Worm (Caenorhabditis elegans) whole organism, dauer: Measurements from ENCODE around the gene nfi-1.

Experiments used
- unc-62 ChIP-seq: sonication (generic microtip); optimal IDR thresholded peaks from 2 replicates; lab custom pipeline; 2017; ENCODE audit warnings: missing biosample characterization, missing genetic modification reagents, missing genetic modification characterization

The nfi-1 gene

ce11 chrII:7537603-7538230 lies at the start of gene nfi-1:
TSS of gene nfi-1 (plus strand) at chrII:7538180.
- TF ChIP-seq unc-62: no peak

- no peak for TF ChIP-seq unc-62
Measured at ce11 chrII:7489605-7490004, 48.4 kb upstream of the nfi-1 start, which contains the start of gene D1022.9. TSS of gene D1022.9 (minus strand) at chrII:7489705.

- TF ChIP-seq unc-62: no peak
Measured at ce11 chrII:7493599-7493998, 44.4 kb upstream of the nfi-1 start, which contains the start of gene nas-23. TSS of gene nas-23 (minus strand) at chrII:7493699.

- TF ChIP-seq unc-62: no peak
Measured at ce11 chrII:7494155-7494554, 43.8 kb upstream of the nfi-1 start, which contains the start of gene R10H1.1. TSS of gene R10H1.1 (plus strand) at chrII:7494455.

- TF ChIP-seq unc-62: no peak
Measured at ce11 chrII:7496070-7496469, 41.9 kb upstream of the nfi-1 start, which contains the start of gene spi-1. TSS of gene spi-1 (plus strand) at chrII:7496247.

ce11 chrII:7499390-7499789 lies 38.6 kb upstream of the nfi-1 start, which contains the start of gene srab-14:
TSS of gene srab-14 (minus strand) at chrII:7499490.
- TF ChIP-seq unc-62: no peak

ce11 chrII:7505005-7505404 lies 33.0 kb upstream of the nfi-1 start, which contains the start of gene C28F5.1:
TSS of gene C28F5.1 (plus strand) at chrII:7505305.
- TF ChIP-seq unc-62: no peak

ce11 chrII:7519221-7519620 lies 18.8 kb upstream of the nfi-1 start, which contains the start of gene glb-9:
TSS of gene glb-9 (minus strand) at chrII:7519321.
- no peak for TF ChIP-seq unc-62

- TF ChIP-seq unc-62: no peak
Measured at ce11 chrII:7521420-7521819, 16.6 kb upstream of the nfi-1 start.

- no peak for TF ChIP-seq unc-62
Measured at ce11 chrII:7523281-7523680, 14.7 kb upstream of the nfi-1 start, which contains the start of gene ZK1290.15. TSS of gene ZK1290.15 (plus strand) at chrII:7523581.

- no peak for TF ChIP-seq unc-62
Measured at ce11 chrII:7525458-7525857, 12.5 kb upstream of the nfi-1 start, which contains the start of the genes ZK1290.7 and rnh-1.1. TSS of gene ZK1290.7 (minus strand) at chrII:7525558. TSS of gene rnh-1.1 (plus strand) at chrII:7525738.

ce11 chrII:7528210-7528609 lies 9.8 kb upstream of the nfi-1 start:
- no peak for TF ChIP-seq unc-62

ce11 chrII:7529078-7529683 lies 8.8 kb upstream of the nfi-1 start, which contains the start of gene ZK1290.5:
TSS of gene ZK1290.5 (plus strand) at chrII:7529643.
- TF ChIP-seq unc-62: no peak

- no peak for TF ChIP-seq unc-62
Measured at ce11 chrII:7530944-7531343, 7.0 kb upstream of the nfi-1 start, which contains the start of gene wrt-1. TSS of gene wrt-1 (plus strand) at chrII:7530996.

ce11 chrII:7531478-7531877 lies 6.5 kb upstream of the nfi-1 start:
- TF ChIP-seq unc-62: no peak

ce11 chrII:7534369-7534768 lies 3.6 kb upstream of the nfi-1 start, which contains the start of gene wrt-10:
TSS of gene wrt-10 (minus strand) at chrII:7534563.
- TF ChIP-seq unc-62: no peak

- TF ChIP-seq unc-62: no peak
Measured at ce11 chrII:7534934-7535333, 3.0 kb upstream of the nfi-1 start, which contains the start of gene ZK1290.13. TSS of gene ZK1290.13 (plus strand) at chrII:7535006.
